Fruit fly (Drosophila melanogaster): ENCODE results near the gene kdn.

The kdn gene

DNA sequence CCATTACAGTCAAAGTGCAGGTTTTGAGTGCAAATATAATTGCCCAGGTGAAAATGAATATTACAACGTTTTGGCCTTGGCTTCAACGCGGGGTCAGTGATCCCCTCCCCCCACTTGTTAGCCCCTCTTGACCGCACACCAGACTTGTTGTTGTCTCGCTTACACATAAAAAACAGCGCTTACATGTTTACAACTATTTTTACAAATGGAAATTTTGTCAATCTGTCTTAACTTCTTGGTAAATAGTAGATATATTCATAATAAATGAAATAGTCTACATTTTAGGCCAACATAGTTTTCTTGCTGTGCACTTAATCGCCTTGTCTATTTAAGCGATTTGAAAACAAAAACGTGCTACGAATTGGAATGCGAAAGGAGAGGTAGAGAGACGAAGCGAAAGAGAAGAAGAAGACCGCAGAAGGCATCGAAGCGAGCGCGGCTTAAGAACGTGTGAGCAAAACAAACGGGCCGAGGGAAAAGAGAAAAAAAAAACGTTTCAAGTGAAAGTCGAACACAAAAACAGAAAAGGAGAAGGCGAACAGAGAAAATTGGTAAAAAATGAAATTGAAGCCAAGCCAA, 10.4 kb upstream of the kdn start (continued):
- TF ChIP-seq dac (GFP tag; optimal IDR thresholded peaks at IDR 0.05), result peak; percentile 50
- TF ChIP-seq OdsH (GFP tag; optimal IDR thresholded peaks at IDR 0.05), result peak; percentile 45
- no peak for TF ChIP-seq CG11902 (GFP tag; optimal IDR thresholded peaks at IDR 0.05)
- peak; percentile 73 for TF ChIP-seq Gug (GFP tag; IDR thresholded peaks at IDR 0.05)
- TF ChIP-seq CG1621 (tag; optimal IDR thresholded peaks at IDR 0.05), result peak; percentile 79
- peak; percentile 69; the same call in 2 of the 3 replicates for TF ChIP-seq CG8119 (GFP tag; IDR thresholded peaks at IDR 0.05)
- TF ChIP-seq vri (GFP tag; optimal IDR thresholded peaks at IDR 0.05), result no peak
- no peak for TF ChIP-seq CG6854 (GFP tag; optimal IDR thresholded peaks at IDR 0.05)
- peak; percentile 80 for TF ChIP-seq CG15336 (GFP tag; IDR thresholded peaks at IDR 0.05)
- TF ChIP-seq Hr39 (GFP tag; optimal IDR thresholded peaks at IDR 0.05), result no peak
- peak; percentile 26 to 53 for TF ChIP-seq ss (GFP tag; optimal IDR thresholded peaks at IDR 0.05)
- TF ChIP-seq CG11762 (GFP tag; optimal IDR thresholded peaks at IDR 0.05; ENCODE audit: insufficient read depth), result peak; percentile 12
- peak; percentile 87 for TF ChIP-seq Ets96B (tag; optimal IDR thresholded peaks at IDR 0.05)
- TF ChIP-seq spab (GFP tag; optimal IDR thresholded peaks at IDR 0.05), result peak; percentile 47
- no peak for TF ChIP-seq Ets21C (GFP tag; optimal IDR thresholded peaks at IDR 0.05)
- TF ChIP-seq svp (GFP tag), result peak; percentile 82
- TF ChIP-seq Sox15 (GFP tag; optimal IDR thresholded peaks at IDR 0.05), result no peak

DNA sequence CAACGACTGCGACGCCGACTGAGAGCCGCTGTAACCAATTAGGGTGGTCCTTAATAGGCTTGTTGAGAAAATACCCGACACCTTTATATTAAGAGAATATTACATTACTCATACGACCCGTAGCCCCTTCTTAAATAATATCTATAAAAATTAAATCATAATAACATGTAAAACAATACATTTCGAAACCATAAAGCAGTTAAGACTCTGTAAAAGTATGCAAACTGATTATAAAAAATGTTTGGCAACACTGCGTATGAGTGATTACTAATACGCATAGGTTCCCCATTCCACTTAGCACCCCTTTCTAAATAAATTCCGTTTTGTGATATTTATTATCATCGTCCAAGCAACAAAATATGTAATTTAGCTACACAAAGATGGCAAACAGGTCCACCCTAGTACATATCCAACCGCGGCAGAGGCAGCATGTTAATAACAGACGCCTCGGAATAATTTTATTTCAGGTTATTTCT, 9.8 kb upstream of the kdn start:
- TF ChIP-seq Lpt (GFP tag; optimal IDR thresholded peaks at IDR 0.05), result peak; percentile 65
- TF ChIP-seq Hr39 (GFP tag; optimal IDR thresholded peaks at IDR 0.05), result peak; percentile 73
- TF ChIP-seq ss (GFP tag; optimal IDR thresholded peaks at IDR 0.05), result peak; percentile 81 to 90
- peak; percentile 86 for TF ChIP-seq CG15336 (GFP tag; IDR thresholded peaks at IDR 0.05)
- peak; percentile 69 for TF ChIP-seq CG1621 (tag; optimal IDR thresholded peaks at IDR 0.05)
- TF ChIP-seq Met (GFP tag; optimal IDR thresholded peaks at IDR 0.05), result peak; percentile 89
- peak; percentile 93 for TF ChIP-seq CG6276 (GFP tag; optimal IDR thresholded peaks at IDR 0.05)
- peak; percentile 73 for TF ChIP-seq CG7368 (GFP tag; optimal IDR thresholded peaks at IDR 0.05)
- TF ChIP-seq vri (GFP tag; optimal IDR thresholded peaks at IDR 0.05), result peak; percentile 51
- peak; percentile 89 for TF ChIP-seq achi (GFP tag; optimal IDR thresholded peaks at IDR 0.05)
- TF ChIP-seq Eip75B (GFP tag; optimal IDR thresholded peaks at IDR 0.05), result peak; percentile 78
- TF ChIP-seq acj6 (GFP tag; optimal IDR thresholded peaks at IDR 0.05), result peak; percentile 85
- peak; percentile 91 for TF ChIP-seq esn (GFP tag; optimal IDR thresholded peaks at IDR 0.05)
- peak; percentile 53 for TF ChIP-seq fd85E (GFP tag; optimal IDR thresholded peaks at IDR 0.05)
- TF ChIP-seq CG8632 (GFP tag; optimal IDR thresholded peaks at IDR 0.05), result peak; percentile 87
- peak; percentile 89 for TF ChIP-seq dac (GFP tag; optimal IDR thresholded peaks at IDR 0.05)
- peak; percentile 83 for TF ChIP-seq spab (GFP tag; optimal IDR thresholded peaks at IDR 0.05)
- peak; percentile 88 for TF ChIP-seq lz (GFP tag; optimal IDR thresholded peaks at IDR 0.05)
- TF ChIP-seq Blimp-1 (GFP tag; optimal IDR thresholded peaks at IDR 0.05), result peak; percentile 56
- peak; percentile 82 for TF ChIP-seq fd59A (GFP tag; optimal IDR thresholded peaks at IDR 0.05)
- TF ChIP-seq CG3032 (tag; optimal IDR thresholded peaks at IDR 0.05), result peak; percentile 84
- peak; percentile 60 for TF ChIP-seq CG11294 (GFP tag; IDR thresholded peaks at IDR 0.05)
- peak; percentile 50 for TF ChIP-seq fkh (GFP tag; optimal IDR thresholded peaks at IDR 0.05)
- TF ChIP-seq salr (GFP tag; optimal IDR thresholded peaks at IDR 0.05), result peak; percentile 66 to 86
- TF ChIP-seq Hr38 (GFP tag; optimal IDR thresholded peaks at IDR 0.05), result no peak
- TF ChIP-seq Eip78C (GFP tag), result peak; percentile 96
- peak; percentile 75 for TF ChIP-seq Sox15 (GFP tag; optimal IDR thresholded peaks at IDR 0.05)
- TF ChIP-seq dsx (GFP tag; optimal IDR thresholded peaks at IDR 0.05; ENCODE audit: poor library complexity, severe bottlenecking), result peak; percentile 79
- TF ChIP-seq CG8119 (GFP tag; IDR thresholded peaks at IDR 0.05), result peak; percentile 87
- TF ChIP-seq CG6163 (GFP tag; IDR thresholded peaks at IDR 0.05), result peak; percentile 59
- peak; percentile 92 for TF ChIP-seq svp (GFP tag)
- TF ChIP-seq CG6808 (GFP tag; optimal IDR thresholded peaks at IDR 0.05), result peak; percentile 93
- peak; percentile 76 for TF ChIP-seq cyc (GFP tag; optimal IDR thresholded peaks at IDR 0.05)
- peak; percentile 83 for TF ChIP-seq CG10631 (GFP tag; optimal IDR thresholded peaks at IDR 0.05)
- TF ChIP-seq topi (GFP tag; optimal IDR thresholded peaks at IDR 0.05), result peak; percentile 86
- peak; percentile 87 for TF ChIP-seq CG16779 (tag; optimal IDR thresholded peaks at IDR 0.05)
- TF ChIP-seq Sox14 (GFP tag; optimal IDR thresholded peaks at IDR 0.05), result peak; percentile 81
- TF ChIP-seq Sox102F (GFP tag; optimal IDR thresholded peaks at IDR 0.05), result peak; percentile 85
- peak; percentile 84 for TF ChIP-seq CG10669 (GFP tag; optimal IDR thresholded peaks at IDR 0.05)
- peak; percentile 74 for TF ChIP-seq CG11762 (GFP tag; optimal IDR thresholded peaks at IDR 0.05; ENCODE audit: insufficient read depth)
- TF ChIP-seq Eip93F (GFP tag; optimal IDR thresholded peaks at IDR 0.05), result peak; percentile 61

Data from whole organism, prepupa.